Worm (Caenorhabditis elegans): ENCODE measurements around the gene Y64H9A.2.
A peak's percentile ranks its signal among the peaks of the same experiment; 100 is the strongest.

The Y64H9A.2 gene

DNA sequence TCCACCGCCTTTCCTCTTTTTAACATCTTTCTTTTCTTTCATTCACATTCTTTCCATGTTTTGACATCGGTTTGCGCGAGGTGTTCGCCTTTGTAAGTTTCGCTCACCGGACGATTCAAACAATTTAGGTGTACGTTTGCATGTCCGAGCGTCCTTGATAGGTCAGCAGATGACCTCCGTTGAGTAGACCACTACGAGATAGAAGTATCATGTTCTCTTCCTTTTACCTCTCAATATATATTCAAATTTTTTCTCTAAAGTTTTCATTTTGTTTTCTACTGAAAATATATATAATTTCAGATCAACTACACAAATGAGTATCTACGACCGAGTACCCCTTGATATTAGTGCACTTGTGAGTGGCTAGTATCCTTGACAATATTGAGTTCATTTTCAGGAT, 17.0 kb downstream of the Y64H9A.2 start, which contains the start of gene C24H10.3 (continued):
- TF ChIP-seq fos-1 (tag; optimal IDR thresholded peaks at IDR 0.05), result no peak

DNA sequence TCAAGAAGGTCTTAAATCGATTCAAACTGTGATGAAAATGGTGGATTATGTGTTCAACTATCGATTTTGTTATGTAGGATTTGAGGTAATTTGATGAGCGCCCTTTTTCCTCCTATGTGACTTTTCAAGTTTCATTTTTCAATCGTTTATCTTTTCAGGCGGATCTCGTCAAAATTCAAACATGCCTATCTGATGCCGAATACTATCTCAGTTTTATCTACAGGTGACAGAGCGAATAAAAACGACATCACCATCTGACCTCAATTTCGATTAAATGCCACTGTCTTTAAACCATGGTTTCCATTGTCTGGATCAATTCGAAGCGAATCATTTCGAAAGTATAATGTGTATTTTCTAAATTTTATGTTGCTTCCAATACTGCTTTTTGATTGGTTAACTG, 18.0 kb downstream of the Y64H9A.2 start:
- TF ChIP-seq unc-62 (GFP tag; optimal IDR thresholded peaks at IDR 0.05 in 1 of 2), result peak in 1 of 2 experiments; percentile 77
- no peak for TF ChIP-seq unc-62 (tag; optimal IDR thresholded peaks at IDR 0.05)
- TF ChIP-seq fos-1 (tag; optimal IDR thresholded peaks at IDR 0.05), result no peak
- TF ChIP-seq fkh-10 (GFP tag; optimal IDR thresholded peaks at IDR 0.05), result no peak

DNA sequence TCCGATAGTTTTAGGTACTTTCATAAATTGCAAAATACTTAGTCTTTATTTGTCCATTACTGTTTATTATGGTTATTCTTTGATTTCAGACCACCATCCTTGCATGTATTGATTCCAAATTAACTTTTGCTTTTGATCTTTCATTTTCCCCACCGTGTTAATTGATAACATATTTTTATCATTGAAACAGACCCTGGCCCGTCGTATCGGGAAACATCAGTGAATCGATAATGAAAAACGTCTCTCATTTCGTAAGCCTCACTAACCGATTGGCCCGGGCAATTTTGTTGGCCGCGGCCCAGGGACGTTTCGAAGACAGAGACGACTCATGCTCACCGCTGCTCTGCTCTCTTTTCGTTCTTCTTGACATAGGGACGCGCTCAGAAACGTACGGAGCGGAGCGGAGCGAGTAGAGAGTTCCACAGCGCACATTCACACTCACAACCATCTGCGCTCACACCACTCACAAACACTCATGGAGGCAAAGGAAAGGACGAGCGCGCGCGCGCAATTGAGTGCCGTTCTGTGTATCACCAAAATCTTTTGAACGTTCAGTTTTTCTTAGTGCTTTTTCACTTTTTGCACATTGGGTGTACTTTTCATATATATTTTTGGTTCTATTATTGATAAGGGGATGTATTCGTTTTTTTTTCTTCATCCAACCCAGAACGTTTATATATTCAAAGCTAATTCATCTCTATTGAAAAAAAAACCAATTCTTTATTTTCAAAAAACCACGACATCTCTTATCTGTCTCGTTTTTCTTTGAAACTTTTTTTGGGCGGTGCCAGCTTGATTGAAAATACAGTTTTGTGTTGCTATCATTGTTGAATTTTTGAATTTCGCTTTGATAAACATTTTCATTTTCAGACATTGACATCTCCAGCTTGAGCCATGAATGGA, 20.2 kb downstream of the Y64H9A.2 start, which contains the start of gene C24H10.2:
C24H10.2 (plus strand) TSS at position 853 of the 903 bp plus-strand sequence.
- TF ChIP-seq fkh-10 (GFP tag; optimal IDR thresholded peaks at IDR 0.05), result no peak
- TF ChIP-seq nhr-77 (tag; optimal IDR thresholded peaks at IDR 0.05), result peak; percentile 8
- peak; percentile 67; the same call in 1 of the 2 replicates for TF ChIP-seq ctbp-1 (GFP tag; IDR thresholded peaks at IDR 0.05)
- no peak for TF ChIP-seq D1046.2 (GFP tag; IDR thresholded peaks at IDR 0.05)
- TF ChIP-seq php-3 (GFP tag; IDR thresholded peaks at IDR 0.05), result peak; percentile 5; the same call in 1 of the 2 replicates
- no peak for TF ChIP-seq cey-2 (tag; optimal IDR thresholded peaks at IDR 0.05; ENCODE audit: borderline replicate concordance, insufficient read depth)
- TF ChIP-seq nhr-6 (tag; optimal IDR thresholded peaks at IDR 0.05), result peak; percentile 60
- no peak for TF ChIP-seq ama-1 (optimal IDR thresholded peaks at IDR 0.05)
- no peak for TF ChIP-seq Y5F2A.4 (GFP tag; optimal IDR thresholded peaks at IDR 0.05)
- no peak for TF ChIP-seq jun-1 (tag; optimal IDR thresholded peaks at IDR 0.05)
- peak in 1 of 2 experiments; percentile 40 for TF ChIP-seq hif-1 (tag; optimal IDR thresholded peaks at IDR 0.05)
- peak; percentile 41 for TF ChIP-seq hlh-30 (tag; optimal IDR thresholded peaks at IDR 0.05; ENCODE audit: insufficient read depth)
- TF ChIP-seq lin-13 (GFP tag; optimal IDR thresholded peaks at IDR 0.05), result no peak
- no peak for TF ChIP-seq T26A8.4 (GFP tag; IDR thresholded peaks at IDR 0.05)
- TF ChIP-seq sdz-12 (GFP tag; optimal IDR thresholded peaks at IDR 0.05), result no peak
- no peak for TF ChIP-seq ces-1 (GFP tag; optimal IDR thresholded peaks at IDR 0.05)
- peak; percentile 45 for TF ChIP-seq nhr-48 (tag; optimal IDR thresholded peaks at IDR 0.05)
- TF ChIP-seq mdl-1 (tag; optimal IDR thresholded peaks at IDR 0.05), result peak in 1 of 2 experiments; percentile 58
- peak; percentile 49 for TF ChIP-seq nhr-28 (tag; optimal IDR thresholded peaks at IDR 0.05)
- peak; percentile 86 for TF ChIP-seq hlh-11 (tag; optimal IDR thresholded peaks at IDR 0.05)
- TF ChIP-seq ceh-28 (tag; optimal IDR thresholded peaks at IDR 0.05), result peak; percentile 11
- peak; percentile 32 for TF ChIP-seq aha-1 (tag)
- peak; percentile 44 for TF ChIP-seq mxl-3 (GFP tag; optimal IDR thresholded peaks at IDR 0.05)
- TF ChIP-seq mep-1 (tag; optimal IDR thresholded peaks at IDR 0.05), result peak; percentile 77
- no peak for TF ChIP-seq fos-1 (tag; optimal IDR thresholded peaks at IDR 0.05)
- TF ChIP-seq zfp-3 (GFP tag; conservative IDR thresholded peaks at IDR 0.05), result no peak
- TF ChIP-seq lim-7 (GFP tag; IDR thresholded peaks at IDR 0.05), result 0 out of 2 replicates have a peak, but pooled peaks have one; percentile 29
- TF ChIP-seq dmd-6 (GFP tag; IDR thresholded peaks at IDR 0.05), result peak; percentile 56
- TF ChIP-seq rbr-2 (tag; optimal IDR thresholded peaks at IDR 0.05), result peak; percentile 64
- peak; percentile 23 to 25 for TF ChIP-seq daf-16 (GFP tag; optimal IDR thresholded peaks at IDR 0.05)
- peak; percentile 79 for TF ChIP-seq daf-16 (tag; optimal IDR thresholded peaks at IDR 0.05)
- TF ChIP-seq ceh-32 (tag; optimal IDR thresholded peaks at IDR 0.05; ENCODE audit: poor library complexity), result no peak
- peak; percentile 17 for TF ChIP-seq dve-1 (tag; optimal IDR thresholded peaks at IDR 0.05; ENCODE audit: insufficient read depth)
- TF ChIP-seq F26F4.8 (GFP tag; conservative IDR thresholded peaks at IDR 0.05), result no peak
- peak; percentile 76 for TF ChIP-seq set-16 (GFP tag; IDR thresholded peaks at IDR 0.05)
- TF ChIP-seq zip-11 (GFP tag; IDR thresholded peaks at IDR 0.05), result no peak
- no peak for TF ChIP-seq lin-29 (GFP tag; IDR thresholded peaks at IDR 0.05)
- TF ChIP-seq nhr-11 (tag; optimal IDR thresholded peaks at IDR 0.05), result no peak
- TF ChIP-seq hmg-1.1 (GFP tag; IDR thresholded peaks at IDR 0.05), result peak; percentile 80
- peak; percentile 37 for TF ChIP-seq F37D6.2 (tag; optimal IDR thresholded peaks at IDR 0.05)
- no peak for TF ChIP-seq arid-1 (GFP tag; conservative IDR thresholded peaks at IDR 0.05)
- peak; percentile 35 for TF ChIP-seq nhr-102 (tag; optimal IDR thresholded peaks at IDR 0.05)
- no peak for TF ChIP-seq attf-4 (tag; optimal IDR thresholded peaks at IDR 0.05)
